Worm (Caenorhabditis elegans) whole organism, L1 larva: ENCODE results near the gene msrp-6.

Experiments used
- lsy-2 ChIP-seq, 2 experiments: fragments of 150-350 bp; optimal IDR thresholded peaks; 2 replicates each; lab custom pipeline; 2014; ENCODE audit warnings: missing biosample characterization in 2 of 2, missing genetic modification characterization in 2 of 2
- unc-98 ChIP-seq: fragments of 200-800 bp; sonication (Bioruptor generic); IDR thresholded peaks from 2 replicates; pipeline ENCODE4 v1.3.6; 2022; ENCODE audit warnings: missing genetic modification characterization, missing compliant biosample characterization

ce11 chrII:2644498-2644897 is 25.2 kb downstream of the msrp-6 start, which contains the start of gene F22E5.11:
- TF ChIP-seq lsy-2 (tag; optimal IDR thresholded peaks at IDR 0.05; lab: Kevin White, UChicago) (no peak), unc-98 (no peak)
